Worm (Caenorhabditis elegans): Measurements from ENCODE around the gene glct-6.

DNA sequence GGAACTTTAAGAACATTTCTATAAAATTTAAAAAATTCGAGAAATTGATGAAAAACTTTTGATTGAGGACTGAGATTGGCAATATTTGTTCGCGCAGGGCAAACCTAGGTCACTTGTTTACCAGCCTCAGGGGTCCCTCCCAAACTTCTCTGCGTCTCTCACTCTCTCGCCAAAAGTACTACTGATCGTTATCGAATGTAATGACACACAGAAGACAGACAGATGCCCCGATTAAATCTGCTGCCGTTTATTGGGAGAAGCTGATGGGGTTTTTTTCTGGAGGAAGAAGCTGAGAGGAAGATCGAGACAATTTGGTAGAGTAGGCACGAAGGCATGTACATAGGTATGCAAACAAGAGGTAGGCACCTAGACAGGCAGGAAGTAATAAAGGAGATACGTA lies 41.4 kb downstream of the glct-6 start:
- TF ChIP-seq W03F9.2 (tag; optimal IDR thresholded peaks at IDR 0.05) = no peak
- TF ChIP-seq dao-5 (tag; optimal IDR thresholded peaks at IDR 0.05) = no peak
